Worm (Caenorhabditis elegans) whole organism, L4 larva: ENCODE data around the gene F20B6.10.
A peak's percentile ranks its signal among the peaks of the same experiment; 100 is the strongest.

Experiments
- D1046.2 ChIP-seq: fragments of 200-800 bp; sonication (Bioruptor generic); IDR thresholded peaks from 2 replicates; pipeline ENCODE4 v1.3.6; 2022; ENCODE audit warnings: missing genetic modification characterization, missing compliant biosample characterization
- F49E8.2 ChIP-seq: sonication (generic microtip); optimal IDR thresholded peaks from 2 replicates; lab custom pipeline; 2016; ENCODE audit warnings: missing compliant biosample characterization, mild to moderate bottlenecking, missing genetic modification characterization, borderline replicate concordance
- Y48G9A.11 ChIP-seq: fragments of 200-800 bp; sonication (Bioruptor generic); IDR thresholded peaks from 2 replicates; pipeline ENCODE4 v1.3.6; 2022; ENCODE audit warnings: missing genetic modification reagents, missing genetic modification characterization, missing compliant biosample characterization
- Y75B8A.6 ChIP-seq: fragments of 200-800 bp; sonication (Bioruptor generic); IDR thresholded peaks from 2 replicates; pipeline ENCODE4 v1.3.6; 2022; ENCODE audit warnings: missing genetic modification reagents, missing genetic modification characterization, missing compliant biosample characterization
- ZK337.2 ChIP-seq: fragments of 200-800 bp; sonication (Bioruptor generic); IDR thresholded peaks from 2 replicates; pipeline ENCODE4 v1.3.6; 2022; ENCODE audit warnings: missing genetic modification reagents, missing genetic modification characterization, missing compliant biosample characterization
- ZK546.5 ChIP-seq, 2 experiments: sonication (generic microtip); optimal IDR thresholded peaks; 2 replicates each; lab custom pipeline; 2017; ENCODE audit warnings: missing biosample characterization in 2 of 2, missing genetic modification characterization in 2 of 2
- aha-1 ChIP-seq: fragments of 150-350 bp; peaks from one replicate; lab custom pipeline; 2014; ENCODE audit warnings: missing biosample characterization, missing genetic modification characterization
- ceh-28 ChIP-seq: fragments of 150-350 bp; optimal IDR thresholded peaks from 2 replicates; lab custom pipeline; 2014; ENCODE audit warnings: missing biosample characterization, missing genetic modification reagents, missing genetic modification characterization
- ceh-32 ChIP-seq: sonication (generic microtip); optimal IDR thresholded peaks from 2 replicates; lab custom pipeline; 2016; ENCODE audit warnings: mild to moderate bottlenecking, missing genetic modification characterization, missing compliant biosample characterization; ENCODE audit not compliant: poor library complexity
- ceh-62 ChIP-seq: sonication (generic microtip); optimal IDR thresholded peaks from 2 replicates; lab custom pipeline; 2017; ENCODE audit warnings: missing biosample characterization, missing genetic modification characterization
- ces-1 ChIP-seq: fragments of 150-350 bp; sonication (generic microtip); optimal IDR thresholded peaks from 4 replicates; lab custom pipeline; 2014; ENCODE audit warnings: missing biosample characterization, missing genetic modification reagents, missing genetic modification characterization
- cey-2 ChIP-seq: sonication (generic microtip); optimal IDR thresholded peaks from 3 replicates; lab custom pipeline; 2017; ENCODE audit warnings: missing genetic modification characterization, mild to moderate bottlenecking, missing compliant biosample characterization, antibody characterized with exemption, borderline replicate concordance; ENCODE audit not compliant: insufficient read depth
- daf-16 ChIP-seq, 3 experiments: sonication (generic microtip); optimal IDR thresholded peaks; 2 replicates each; lab custom pipeline; 2016 to 2017; ENCODE audit warnings: missing genetic modification characterization in 3 of 3, missing genetic modification reagents in 3 of 3, mild to moderate bottlenecking in 2 of 3, missing compliant biosample characterization in 2 of 3, missing biosample characterization in 1 of 3, moderate library complexity in 1 of 3
- dmd-6 ChIP-seq: fragments of 200-800 bp; sonication (Bioruptor generic); IDR thresholded peaks from 2 replicates; pipeline ENCODE4 v1.3.6; 2022; ENCODE audit warnings: missing genetic modification reagents, missing genetic modification characterization, missing compliant biosample characterization
- dmd-9 ChIP-seq: fragments of 200-800 bp; sonication (Bioruptor generic); IDR thresholded peaks from 2 replicates; pipeline ENCODE4 v1.3.6; 2022; ENCODE audit warnings: missing genetic modification reagents, missing genetic modification characterization, missing compliant biosample characterization
- dve-1 ChIP-seq: sonication (generic microtip); optimal IDR thresholded peaks from 2 replicates; lab custom pipeline; 2017; ENCODE audit warnings: antibody characterized with exemption, mild to moderate bottlenecking, missing genetic modification characterization, missing compliant biosample characterization; ENCODE audit not compliant: insufficient read depth
- egl-43 ChIP-seq: fragments of 200-800 bp; sonication (Bioruptor generic); IDR thresholded peaks from 2 replicates; pipeline ENCODE4 v1.3.6; 2022; ENCODE audit warnings: missing genetic modification reagents, missing genetic modification characterization, missing compliant biosample characterization
- hif-1 ChIP-seq, 2 experiments: sonication (generic microtip); optimal IDR thresholded peaks; 2 replicates each; lab custom pipeline; 2016 to 2017; ENCODE audit warnings: missing compliant biosample characterization in 2 of 2, missing genetic modification characterization in 2 of 2, missing genetic modification reagents in 2 of 2, missing genotype in 2 of 2, mild to moderate bottlenecking in 1 of 2
- hlh-11 ChIP-seq: fragments of 200-800 bp; sonication (Bioruptor generic); optimal IDR thresholded peaks from 2 replicates; lab custom pipeline; 2018; ENCODE audit warnings: mild to moderate bottlenecking, missing genetic modification characterization, missing compliant biosample characterization
- hlh-30 ChIP-seq: sonication (generic microtip); optimal IDR thresholded peaks from 2 replicates; lab custom pipeline; 2017; ENCODE audit warnings: antibody characterized with exemption, mild to moderate bottlenecking, missing genetic modification characterization, missing compliant biosample characterization; ENCODE audit not compliant: insufficient read depth
- lin-1 ChIP-seq: fragments of 200-800 bp; sonication (Bioruptor generic); IDR thresholded peaks from 2 replicates; pipeline ENCODE4 v1.3.6; 2022; ENCODE audit warnings: missing genetic modification reagents, missing genetic modification characterization, missing compliant biosample characterization
- lin-13 ChIP-seq: fragments of 150-350 bp; optimal IDR thresholded peaks from 2 replicates; lab custom pipeline; 2014; ENCODE audit warnings: missing biosample characterization, missing genetic modification reagents, missing genetic modification characterization
- lin-39 ChIP-seq: fragments of 150-350 bp; optimal IDR thresholded peaks from 2 replicates; lab custom pipeline; 2014; ENCODE audit warnings: missing biosample characterization, missing genetic modification reagents, missing genetic modification characterization
- lsy-2 ChIP-seq, 2 experiments: fragments of 150-350 bp in 1 of 2; sonication (generic microtip) in 1 of 2; optimal IDR thresholded peaks; 2 replicates each; lab custom pipeline; 2014 to 2017; ENCODE audit warnings: missing biosample characterization in 2 of 2, missing genetic modification characterization in 2 of 2
- madf-9 ChIP-seq: fragments of 200-800 bp; sonication (Bioruptor generic); conservative IDR thresholded peaks from 2 replicates; pipeline ENCODE4 v1.3.6; 2022; ENCODE audit warnings: missing genetic modification reagents, missing genetic modification characterization, missing compliant biosample characterization
- mdl-1 ChIP-seq, 2 experiments: fragments of 150-350 bp in 1 of 2; sonication (generic microtip) in 1 of 2; optimal IDR thresholded peaks; 2 replicates each; lab custom pipeline; 2014 to 2017; ENCODE audit warnings: missing biosample characterization in 2 of 2, missing genetic modification characterization in 2 of 2
- mdt-29 ChIP-seq: fragments of 200-800 bp; sonication (Bioruptor generic); IDR thresholded peaks from 2 replicates; pipeline ENCODE4 v1.3.6; 2022; ENCODE audit warnings: missing genetic modification reagents, missing genetic modification characterization, missing compliant biosample characterization
- mep-1 ChIP-seq: fragments of 150-350 bp; sonication (generic microtip); optimal IDR thresholded peaks from 3 replicates; lab custom pipeline; 2014; ENCODE audit warnings: missing biosample characterization, missing genetic modification characterization
- mxl-3 ChIP-seq: fragments of 200-800 bp; sonication (Bioruptor generic); optimal IDR thresholded peaks from 2 replicates; lab custom pipeline; 2018; ENCODE audit warnings: mild to moderate bottlenecking, missing genetic modification characterization, missing compliant biosample characterization
- nhr-11 ChIP-seq: fragments of 150-350 bp; optimal IDR thresholded peaks from 2 replicates; lab custom pipeline; 2014; ENCODE audit warnings: missing biosample characterization, missing genetic modification characterization
- nhr-111 ChIP-seq: fragments of 200-800 bp; sonication (Bioruptor generic); optimal IDR thresholded peaks from 2 replicates; lab custom pipeline; 2018; ENCODE audit warnings: mild to moderate bottlenecking, missing genetic modification characterization, missing compliant biosample characterization
- nhr-28 ChIP-seq: fragments of 150-350 bp; optimal IDR thresholded peaks from 2 replicates; lab custom pipeline; 2014; ENCODE audit warnings: missing biosample characterization, missing genetic modification characterization
- nhr-48 ChIP-seq: sonication (generic microtip); optimal IDR thresholded peaks from 2 replicates; lab custom pipeline; 2016; ENCODE audit warnings: mild to moderate bottlenecking, missing genetic modification characterization, missing compliant biosample characterization
- php-3 ChIP-seq: fragments of 200-800 bp; sonication (Bioruptor generic); IDR thresholded peaks from 2 replicates; pipeline ENCODE4 v1.3.6; 2022; ENCODE audit warnings: missing genetic modification reagents, missing genetic modification characterization, missing compliant biosample characterization
- pqm-1 ChIP-seq: sonication (generic microtip); optimal IDR thresholded peaks from 2 replicates; lab custom pipeline; 2017; ENCODE audit warnings: missing biosample characterization, missing genetic modification characterization
- saeg-2 ChIP-seq: fragments of 200-800 bp; sonication (Bioruptor generic); IDR thresholded peaks from 2 replicates; pipeline ENCODE4 v1.3.6; 2022; ENCODE audit warnings: missing genetic modification reagents, missing genetic modification characterization, missing compliant biosample characterization
- sdz-12 ChIP-seq: fragments of 200-800 bp; sonication (Bioruptor generic); optimal IDR thresholded peaks from 2 replicates; lab custom pipeline; 2018; ENCODE audit warnings: mild to moderate bottlenecking, missing genetic modification characterization, missing compliant biosample characterization
- skn-1 ChIP-seq: fragments of 150-350 bp; optimal IDR thresholded peaks from 2 replicates; lab custom pipeline; 2014; ENCODE audit warnings: missing biosample characterization, missing genetic modification characterization
- snpc-4 ChIP-seq: fragments of 150-350 bp; optimal IDR thresholded peaks from 2 replicates; lab custom pipeline; 2014; ENCODE audit warnings: missing biosample characterization, missing genetic modification characterization
- tra-1 ChIP-seq: fragments of 200-800 bp; sonication (Bioruptor generic); IDR thresholded peaks from 2 replicates; pipeline ENCODE4 v1.3.6; 2022; ENCODE audit warnings: missing genetic modification reagents, missing genetic modification characterization, missing compliant biosample characterization
- unc-130 ChIP-seq: sonication (generic microtip); optimal IDR thresholded peaks from 2 replicates; lab custom pipeline; 2016; ENCODE audit warnings: missing genetic modification reagents, missing genetic modification characterization, missing compliant biosample characterization
- unc-62 ChIP-seq, 3 experiments: fragments of 150-350 bp in 1 of 3; sonication (generic microtip); optimal IDR thresholded peaks in 2 of 3; peaks in 1 of 3; 1 replicate in 1 of 3; 2 replicates in 2 of 3; lab custom pipeline; 2014 to 2017; ENCODE audit warnings: missing biosample characterization in 3 of 3, missing genetic modification characterization in 3 of 3, missing genetic modification reagents in 3 of 3, missing genotype in 1 of 3
- zfp-3 ChIP-seq: fragments of 200-800 bp; sonication (Bioruptor generic); conservative IDR thresholded peaks from 2 replicates; pipeline ENCODE4 v1.3.6; 2022; ENCODE audit warnings: missing genetic modification reagents, missing genetic modification characterization, missing compliant biosample characterization
- zip-11 ChIP-seq: fragments of 200-800 bp; sonication (Bioruptor generic); IDR thresholded peaks from 2 replicates; pipeline ENCODE4 v1.3.6; 2022; ENCODE audit warnings: missing genetic modification characterization, missing compliant biosample characterization

F20B6.10 gene

ce11 chrX:4245124-4245523 lies 28.1 kb upstream of the F20B6.10 start:
- TF ChIP-seq php-3 (GFP tag; lab: Robert Waterston, UW) (peak; percentile 43; the same call in 1 of the 2 replicates), nhr-28 (tag; lab: Kevin White, UChicago) (peak; percentile 36), aha-1 (peak; percentile 92), saeg-2 (GFP tag; lab: Robert Waterston, UW) (no peak), ZK546.5 (tag; optimal IDR thresholded peaks at IDR 0.05; lab: Kevin White, UChicago) (no peak), mep-1 (tag; lab: Kevin White, UChicago) (peak; percentile 37), lsy-2 (tag; optimal IDR thresholded peaks at IDR 0.05; lab: Kevin White, UChicago) (peak in 1 of 2 experiments; percentile 0), dmd-6 (peak; percentile 75), hif-1 (tag; optimal IDR thresholded peaks at IDR 0.05; lab: Kevin White, UChicago) (no peak), daf-16 (GFP tag; optimal IDR thresholded peaks at IDR 0.05; lab: Kevin White, UChicago) (peak in 1 of 2 experiments; percentile 3), daf-16 (tag; optimal IDR thresholded peaks at IDR 0.05; lab: Kevin White, UChicago) (peak; percentile 99), mxl-3 (peak; percentile 3), hlh-11 (tag; lab: Kevin White, UChicago) (peak; percentile 73), unc-62 (GFP tag; optimal IDR thresholded peaks at IDR 0.05 in 1 of 2; lab: Kevin White, UChicago) (no peak), unc-62 (tag; optimal IDR thresholded peaks at IDR 0.05; lab: Kevin White, UChicago) (no peak), pqm-1 (tag; lab: Kevin White, UChicago) (peak; percentile 62), lin-39 (tag; lab: Kevin White, UChicago) (no peak), mdt-29 (GFP tag; lab: Robert Waterston, UW) (peak; percentile 76), dve-1 (tag; lab: Kevin White, UChicago) (peak; percentile 84), tra-1 (0 out of 2 replicates have a peak, but pooled peaks have one; percentile 51), hlh-30 (tag; lab: Kevin White, UChicago) (peak; percentile 36)

DNA sequence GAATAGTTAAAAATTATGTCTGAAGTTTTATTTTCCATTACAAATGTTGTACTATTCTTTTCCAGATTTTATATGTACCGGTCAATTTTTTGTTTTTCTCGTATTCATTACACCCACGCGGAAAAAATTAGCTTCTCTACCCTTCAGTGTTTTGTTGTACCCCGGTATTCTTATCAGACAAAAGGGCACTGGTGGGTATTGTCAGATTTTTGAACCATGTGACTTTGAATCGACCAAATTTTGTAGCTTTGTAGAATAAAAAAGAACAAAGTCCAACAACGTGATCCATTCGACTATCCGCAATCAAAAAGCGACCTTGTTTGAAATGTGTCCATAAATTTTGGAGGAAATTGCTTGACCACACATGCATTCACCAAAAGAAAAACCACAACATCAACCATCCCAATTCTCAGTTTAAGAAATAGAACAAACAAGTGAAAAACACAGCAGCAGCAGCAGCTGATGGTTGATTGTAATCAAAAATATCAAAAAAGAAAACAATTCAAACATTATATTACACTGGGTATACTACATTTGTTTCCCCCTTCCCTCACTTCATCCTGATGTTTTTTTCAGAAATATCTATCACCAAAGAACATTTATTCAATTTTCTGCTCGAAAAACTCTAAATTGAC lies 27.6 kb upstream of the F20B6.10 start:
- no peak for TF ChIP-seq Y75B8A.6 (GFP tag; lab: Robert Waterston, UW)
- TF ChIP-seq lin-13 (GFP tag; lab: Kevin White, UChicago) = no peak
- no peak for TF ChIP-seq aha-1
- peak; percentile 13 for TF ChIP-seq mep-1 (tag; lab: Kevin White, UChicago)
- no peak for TF ChIP-seq dmd-9 (GFP tag; lab: Robert Waterston, UW)
- TF ChIP-seq zip-11 (GFP tag; lab: Robert Waterston, UW) = no peak
- TF ChIP-seq skn-1 (tag; lab: Kevin White, UChicago) = no peak
- TF ChIP-seq ces-1 (GFP tag; lab: Kevin White, UChicago) = no peak
- no peak for TF ChIP-seq Y48G9A.11 (GFP tag; lab: Robert Waterston, UW)
- peak; percentile 77 for TF ChIP-seq dve-1 (tag; lab: Kevin White, UChicago)
- TF ChIP-seq F49E8.2 (tag; lab: Kevin White, UChicago) = no peak
- TF ChIP-seq lin-1 (GFP tag; lab: Robert Waterston, UW) = no peak
- peak; percentile 15; the same call in 1 of the 2 replicates for TF ChIP-seq dmd-6
- peak; percentile 43 for TF ChIP-seq nhr-48 (tag; lab: Kevin White, UChicago)
- TF ChIP-seq madf-9 (GFP tag; lab: Robert Waterston, UW) = no peak
- no peak for TF ChIP-seq cey-2 (tag; lab: Kevin White, UChicago)
- TF ChIP-seq mdt-29 (GFP tag; lab: Robert Waterston, UW) = peak; percentile 50; the same call in 1 of the 2 replicates
- peak in 1 of 2 experiments; percentile 78 for TF ChIP-seq unc-62 (GFP tag; optimal IDR thresholded peaks at IDR 0.05 in 1 of 2; lab: Kevin White, UChicago)
- no peak for TF ChIP-seq unc-62 (tag; optimal IDR thresholded peaks at IDR 0.05; lab: Kevin White, UChicago)
- peak; percentile 25 for TF ChIP-seq hlh-11 (tag; lab: Kevin White, UChicago)
- TF ChIP-seq zfp-3 (GFP tag; lab: Robert Waterston, UW) = no peak
- TF ChIP-seq sdz-12 = no peak
- no peak for TF ChIP-seq snpc-4
- TF ChIP-seq nhr-11 = peak; percentile 2
- TF ChIP-seq egl-43 (GFP tag; lab: Robert Waterston, UW) = no peak
- no peak for TF ChIP-seq ceh-32
- no peak for TF ChIP-seq nhr-111 (GFP tag; lab: Kevin White, UChicago)
- peak; percentile 68 for TF ChIP-seq hlh-30 (tag; lab: Kevin White, UChicago)
- TF ChIP-seq mdl-1 (tag; optimal IDR thresholded peaks at IDR 0.05; lab: Kevin White, UChicago) = peak in 1 of 2 experiments; percentile 64
- no peak for TF ChIP-seq ZK337.2 (GFP tag; lab: Robert Waterston, UW)
- TF ChIP-seq lsy-2 (tag; optimal IDR thresholded peaks at IDR 0.05; lab: Kevin White, UChicago) = no peak
- no peak for TF ChIP-seq php-3 (GFP tag; lab: Robert Waterston, UW)
- no peak for TF ChIP-seq ZK546.5 (tag; optimal IDR thresholded peaks at IDR 0.05; lab: Kevin White, UChicago)
- no peak for TF ChIP-seq ceh-28 (tag; lab: Kevin White, UChicago)
- no peak for TF ChIP-seq unc-130 (GFP tag; lab: Kevin White, UChicago)
- no peak for TF ChIP-seq D1046.2 (GFP tag; lab: Robert Waterston, UW)
- TF ChIP-seq ceh-62 (tag; lab: Kevin White, UChicago) = no peak
